Worm (Caenorhabditis elegans) whole organism, early embryonic: ENCODE measurements around the gene ZK1290.14.

Source experiments
- F13C5.2 ChIP-seq: sonication (generic microtip); optimal IDR thresholded peaks from 2 replicates; lab custom pipeline; 2017; ENCODE audit warnings: mild to moderate bottlenecking, missing genetic modification characterization, inconsistent platforms, missing compliant biosample characterization
- ama-1 ChIP-seq: fragments of 150-350 bp; optimal IDR thresholded peaks from 2 replicates; lab custom pipeline; 2014
- ceh-36 ChIP-seq: sonication (generic microtip); optimal IDR thresholded peaks from 2 replicates; lab custom pipeline; 2016; ENCODE audit warnings: missing genetic modification characterization, inconsistent platforms, missing compliant biosample characterization
- ets-7 ChIP-seq: sonication (generic microtip); optimal IDR thresholded peaks from 2 replicates; lab custom pipeline; 2016; ENCODE audit warnings: missing genotype, missing genetic modification characterization, missing compliant biosample characterization
- flt-1 ChIP-seq: fragments of 200-800 bp; sonication (Bioruptor generic); IDR thresholded peaks from 2 replicates; pipeline ENCODE4 v1.3.6; 2022; ENCODE audit warnings: missing genetic modification characterization, missing compliant biosample characterization
- hmbx-1 ChIP-seq: sonication (generic microtip); optimal IDR thresholded peaks from 2 replicates; lab custom pipeline; 2016; ENCODE audit warnings: mild to moderate bottlenecking, missing genetic modification characterization, missing compliant biosample characterization
- pes-1 ChIP-seq: fragments of 200-800 bp; sonication (Bioruptor generic); IDR thresholded peaks from 2 replicates; pipeline ENCODE4 v1.3.6; 2022; ENCODE audit warnings: missing genetic modification reagents, missing genetic modification characterization, missing compliant biosample characterization
- sea-1 ChIP-seq: fragments of 200-800 bp; sonication (Bioruptor generic); conservative IDR thresholded peaks from 2 replicates; pipeline ENCODE4 v1.3.6; 2022; ENCODE audit warnings: missing genetic modification characterization, missing compliant biosample characterization
- tbx-11 ChIP-seq: fragments of 200-800 bp; sonication (Bioruptor generic); IDR thresholded peaks from 2 replicates; pipeline ENCODE4 v1.3.6; 2022; ENCODE audit warnings: missing genetic modification characterization, missing compliant biosample characterization
- tbx-37 ChIP-seq: fragments of 200-800 bp; sonication (Bioruptor generic); conservative IDR thresholded peaks from 2 replicates; pipeline ENCODE4 v1.3.6; 2022; ENCODE audit warnings: missing genetic modification reagents, missing genetic modification characterization, missing compliant biosample characterization

- TF ChIP-seq ama-1 (lab: Kevin White, UChicago): no peak
- no peak for TF ChIP-seq ets-7 (tag; lab: Kevin White, UChicago)
- no peak for TF ChIP-seq flt-1 (GFP tag; lab: Robert Waterston, UW)
- no peak for TF ChIP-seq hmbx-1 (tag; lab: Kevin White, UChicago)
- no peak for TF ChIP-seq tbx-11 (GFP tag; lab: Robert Waterston, UW)
- TF ChIP-seq pes-1 (GFP tag; lab: Robert Waterston, UW): no peak
- no peak for TF ChIP-seq tbx-37
- TF ChIP-seq ceh-36 (tag; lab: Kevin White, UChicago): no peak
- no peak for TF ChIP-seq F13C5.2 (tag; lab: Kevin White, UChicago)
- no peak for TF ChIP-seq sea-1 (GFP tag; lab: Robert Waterston, UW)
Observed at ce11 chrII:7543808-7544207, 11.6 kb downstream of the ZK1290.14 start, which contains the start of gene rol-8.
